Fruit fly (Drosophila melanogaster) whole organism, embryonic: ENCODE measurements around the gene Fgop2.

ENCODE experiments used
- Bgb ChIP-seq: fragments of 200-800 bp; sonication (Bioruptor generic); IDR thresholded peaks from 2 replicates; pipeline ENCODE4 v1.3.6; 2022; ENCODE audit warnings: missing biosample characterization, missing genetic modification characterization; ENCODE audit not compliant: partially characterized antibody
- BtbVII ChIP-seq: fragments of 200-800 bp; sonication (Bioruptor generic); optimal IDR thresholded peaks from 3 replicates; lab custom pipeline; 2017; ENCODE audit warnings: missing biosample characterization, mild to moderate bottlenecking, missing genetic modification characterization
- CG10462 ChIP-seq: fragments of 200-800 bp; sonication (Bioruptor generic); optimal IDR thresholded peaks from 2 replicates; lab custom pipeline; 2016; ENCODE audit warnings: missing biosample characterization, missing genetic modification characterization
- CG11456 ChIP-seq: fragments of 200-800 bp; sonication (Bioruptor generic); IDR thresholded peaks from 3 replicates; pipeline ENCODE4 v1.3.6; 2022; ENCODE audit warnings: missing biosample characterization, missing genetic modification characterization
- CG12942 ChIP-seq: fragments of 200-800 bp; sonication (Bioruptor generic); optimal IDR thresholded peaks from 3 replicates; lab custom pipeline; 2016; ENCODE audit warnings: missing biosample characterization, missing genetic modification characterization
- CG13775 ChIP-seq: fragments of 200-800 bp; sonication (Bioruptor generic); optimal IDR thresholded peaks from 3 replicates; lab custom pipeline; 2017; ENCODE audit warnings: missing biosample characterization, mild to moderate bottlenecking, missing genetic modification characterization
- CG16815 ChIP-seq: fragments of 200-800 bp; sonication (Bioruptor generic); optimal IDR thresholded peaks from 3 replicates; lab custom pipeline; 2017; ENCODE audit warnings: missing biosample characterization, mild to moderate bottlenecking, missing genetic modification characterization
- CG17829 ChIP-seq: fragments of 200-800 bp; optimal IDR thresholded peaks from 2 replicates; lab custom pipeline; 2019; ENCODE audit warnings: missing biosample characterization, mild to moderate bottlenecking, missing genetic modification characterization, moderate library complexity
- CG2120 ChIP-seq: fragments of 200-800 bp; sonication (Bioruptor generic); optimal IDR thresholded peaks from 3 replicates; lab custom pipeline; 2016; ENCODE audit warnings: missing biosample characterization, missing genetic modification characterization
- CG2875 ChIP-seq: fragments of 200-800 bp; sonication (Bioruptor generic); optimal IDR thresholded peaks from 2 replicates; lab custom pipeline; 2017; ENCODE audit warnings: missing biosample characterization, mild to moderate bottlenecking, missing genetic modification characterization, missing genetic modification reagents
- CG3281 ChIP-seq: fragments of 200-800 bp; sonication (Bioruptor generic); optimal IDR thresholded peaks from 3 replicates; lab custom pipeline; 2017; ENCODE audit warnings: missing biosample characterization, mild to moderate bottlenecking, missing genetic modification characterization
- CG3995 ChIP-seq: fragments of 200-800 bp; sonication (Bioruptor generic); optimal IDR thresholded peaks from 3 replicates; lab custom pipeline; 2016; ENCODE audit warnings: missing biosample characterization, missing genetic modification characterization
- CG5953 ChIP-seq: fragments of 200-800 bp; sonication (Bioruptor generic); IDR thresholded peaks from 2 replicates; pipeline ENCODE4 v1.3.6; 2022; ENCODE audit warnings: missing biosample characterization, missing genetic modification characterization
- CG9609 ChIP-seq: fragments of 200-800 bp; sonication (Bioruptor generic); optimal IDR thresholded peaks from 3 replicates; lab custom pipeline; 2016; ENCODE audit warnings: missing biosample characterization, missing genetic modification characterization
- Fer1 ChIP-seq: fragments of 200-800 bp; sonication (Bioruptor generic); optimal IDR thresholded peaks from 2 replicates; lab custom pipeline; 2017; ENCODE audit warnings: missing biosample characterization, mild to moderate bottlenecking, missing genetic modification characterization
- Fer2 ChIP-seq: fragments of 200-800 bp; sonication (Bioruptor generic); optimal IDR thresholded peaks from 2 replicates; lab custom pipeline; 2018; ENCODE audit warnings: missing biosample characterization, mild to moderate bottlenecking, missing genetic modification characterization, moderate library complexity
- Gsc ChIP-seq: fragments of 200-800 bp; sonication (Bioruptor generic); IDR thresholded peaks from 2 replicates; pipeline ENCODE4 v1.3.6; 2022; ENCODE audit warnings: missing biosample characterization, missing genetic modification characterization
- Hr3 ChIP-seq: fragments of 200-800 bp; sonication (Bioruptor generic); optimal IDR thresholded peaks from 3 replicates; lab custom pipeline; 2016; ENCODE audit warnings: missing biosample characterization, missing genetic modification characterization
- Mad ChIP-seq: fragments of 200-800 bp; sonication (Bioruptor generic); optimal IDR thresholded peaks from 2 replicates; lab custom pipeline; 2016; ENCODE audit warnings: missing biosample characterization, missing genetic modification characterization
- NK7.1 ChIP-seq: fragments of 200-800 bp; sonication (Bioruptor generic); optimal IDR thresholded peaks from 3 replicates; lab custom pipeline; 2016; ENCODE audit warnings: missing biosample characterization, missing genetic modification characterization
- Ravus ChIP-seq: fragments of 200-800 bp; sonication (Bioruptor generic); IDR thresholded peaks from 2 replicates; pipeline ENCODE4 v1.3.6; 2022; ENCODE audit warnings: missing biosample characterization, missing genetic modification characterization
- Sox102F ChIP-seq: fragments of 200-800 bp; sonication (Bioruptor generic); optimal IDR thresholded peaks from 2 replicates; lab custom pipeline; 2018; ENCODE audit warnings: missing biosample characterization, mild to moderate bottlenecking, missing genetic modification characterization, moderate library complexity
- Spps ChIP-seq: fragments of 200-800 bp; sonication (Bioruptor generic); optimal IDR thresholded peaks from 2 replicates; lab custom pipeline; 2018; ENCODE audit warnings: missing biosample characterization, mild to moderate bottlenecking, missing genetic modification characterization
- YL-1 ChIP-seq: fragments of 200-800 bp; sonication (Bioruptor generic); optimal IDR thresholded peaks from 3 replicates; lab custom pipeline; 2017; ENCODE audit warnings: missing biosample characterization, mild to moderate bottlenecking, missing genetic modification characterization
- ap ChIP-seq: fragments of 200-800 bp; sonication (Bioruptor generic); IDR thresholded peaks from 2 replicates; pipeline ENCODE4 v1.3.6; 2022; ENCODE audit warnings: missing biosample characterization, missing genetic modification characterization
- bab2 ChIP-seq: fragments of 200-800 bp; sonication (Bioruptor generic); optimal IDR thresholded peaks from 2 replicates; lab custom pipeline; 2016; ENCODE audit warnings: missing biosample characterization, missing genetic modification characterization
- dan ChIP-seq: fragments of 200-800 bp; sonication (Bioruptor generic); IDR thresholded peaks from 2 replicates; pipeline ENCODE4 v1.3.6; 2022; ENCODE audit warnings: missing biosample characterization, missing genetic modification characterization
- dimm ChIP-seq: fragments of 200-800 bp; sonication (Bioruptor generic); IDR thresholded peaks from 2 replicates; pipeline ENCODE4 v1.3.6; 2022; ENCODE audit warnings: missing biosample characterization, missing genetic modification characterization
- fru ChIP-seq: fragments of >200 bp; optimal IDR thresholded peaks from 2 replicates; lab custom pipeline; 2017
- gce ChIP-seq: fragments of 200-800 bp; sonication (Bioruptor generic); IDR thresholded peaks from 3 replicates; pipeline ENCODE4 v1.3.6; 2022; ENCODE audit warnings: missing biosample characterization, missing genetic modification characterization
- grau ChIP-seq: fragments of 200-800 bp; optimal IDR thresholded peaks from 3 replicates; lab custom pipeline; 2019; ENCODE audit warnings: missing biosample characterization, mild to moderate bottlenecking, missing genetic modification characterization, moderate library complexity
- hb ChIP-seq: fragments of 200-800 bp; sonication (Bioruptor generic); IDR thresholded peaks from 3 replicates; pipeline ENCODE4 v1.3.6; 2022; ENCODE audit warnings: missing biosample characterization, missing genetic modification characterization; ENCODE audit not compliant: partially characterized antibody
- hbn ChIP-seq: fragments of 200-800 bp; sonication (Bioruptor generic); IDR thresholded peaks from 2 replicates; pipeline ENCODE4 v1.3.6; 2022; ENCODE audit warnings: missing biosample characterization, missing genetic modification characterization; ENCODE audit not compliant: partially characterized antibody
- ken ChIP-seq: fragments of 200-800 bp; sonication (Bioruptor generic); IDR thresholded peaks from 3 replicates; pipeline ENCODE4 v1.3.6; 2022; ENCODE audit warnings: missing biosample characterization, missing genetic modification characterization
- mirr ChIP-seq: fragments of 200-800 bp; sonication (Bioruptor generic); optimal IDR thresholded peaks from 3 replicates; lab custom pipeline; 2018; ENCODE audit warnings: missing biosample characterization, mild to moderate bottlenecking, missing genetic modification characterization
- pum ChIP-seq: fragments of 200-800 bp; sonication (Bioruptor generic); optimal IDR thresholded peaks from 2 replicates; lab custom pipeline; 2016; ENCODE audit warnings: missing biosample characterization, missing genetic modification characterization
- sens-2 ChIP-seq: fragments of 200-800 bp; sonication (Bioruptor generic); IDR thresholded peaks from 2 replicates; pipeline ENCODE4 v1.3.6; 2022; ENCODE audit warnings: missing biosample characterization, missing genetic modification characterization
- seq ChIP-seq: fragments of 200-800 bp; sonication (Bioruptor generic); IDR thresholded peaks from 2 replicates; pipeline ENCODE4 v1.3.6; 2022; ENCODE audit warnings: missing biosample characterization, missing genetic modification characterization
- shn ChIP-seq: fragments of 200-800 bp; sonication (Bioruptor generic); optimal IDR thresholded peaks from 3 replicates; lab custom pipeline; 2016; ENCODE audit warnings: missing biosample characterization, missing genetic modification characterization
- slp2 ChIP-seq: fragments of 200-800 bp; sonication (Bioruptor generic); optimal IDR thresholded peaks from 2 replicates; lab custom pipeline; 2016; ENCODE audit warnings: missing biosample characterization, missing genetic modification characterization
- stc ChIP-seq: fragments of 200-800 bp; sonication (Bioruptor generic); IDR thresholded peaks from 2 replicates; pipeline ENCODE4 v1.3.6; 2022; ENCODE audit warnings: missing biosample characterization, missing genetic modification characterization
- vfl ChIP-seq: fragments of 200-800 bp; sonication (Bioruptor generic); optimal IDR thresholded peaks from 2 replicates; lab custom pipeline; 2016; ENCODE audit warnings: missing biosample characterization, missing genetic modification characterization
- vvl ChIP-seq: fragments of 200-800 bp; sonication (Bioruptor generic); IDR thresholded peaks from 2 replicates; pipeline ENCODE4 v1.3.6; 2022; ENCODE audit warnings: missing biosample characterization, missing genetic modification characterization
- yki ChIP-seq: fragments of >200 bp; optimal IDR thresholded peaks from 3 replicates; lab custom pipeline; 2018
- zen2 ChIP-seq: fragments of 200-800 bp; sonication (Bioruptor generic); IDR thresholded peaks from 3 replicates; pipeline ENCODE4 v1.3.6; 2022; ENCODE audit warnings: missing biosample characterization, missing genetic modification characterization; ENCODE audit not compliant: partially characterized antibody

Gene Fgop2

dm6 chr2L:6922091-6922753 lies 22.9 kb downstream of the Fgop2 start (continued):
- TF ChIP-seq shn (GFP tag; lab: Kevin White, UChicago) (peak; percentile 68), ap (GFP tag; lab: Robert Waterston, UW) (peak; percentile 72), Mad (GFP tag; lab: Kevin White, UChicago) (peak; percentile 63), CG3281 (peak; percentile 56), CG5953 (GFP tag; lab: Robert Waterston, UW) (peak; percentile 76), CG16815 (GFP tag; lab: Kevin White, UChicago) (peak; percentile 34), CG10462 (GFP tag; lab: Kevin White, UChicago) (peak; percentile 46), slp2 (GFP tag; lab: Kevin White, UChicago) (peak; percentile 80), hb (GFP tag; lab: Robert Waterston, UW) (no peak), pum (GFP tag; lab: Kevin White, UChicago) (peak; percentile 57), vvl (GFP tag; lab: Robert Waterston, UW) (peak; percentile 88; the same call in 1 of the 2 replicates), stc (peak; percentile 72; the same call in 1 of the 2 replicates), CG9609 (GFP tag; lab: Kevin White, UChicago) (peak; percentile 68), Hr3 (GFP tag; lab: Kevin White, UChicago) (peak; percentile 35), CG12942 (GFP tag; lab: Kevin White, UChicago) (peak; percentile 27), grau (peak; percentile 68), dimm (GFP tag; lab: Robert Waterston, UW) (no peak; the same call in 1 of the 2 replicates), zen2 (no peak), Fer1 (GFP tag; lab: Kevin White, UChicago) (peak; percentile 57), Gsc (no peak), CG17829 (tag; lab: Kevin White, UChicago) (peak; percentile 74), ken (peak; percentile 83), Spps (tag; lab: Kevin White, UChicago) (peak; percentile 45), Bgb (GFP tag; lab: Robert Waterston, UW) (no peak), sens-2 (GFP tag; lab: Robert Waterston, UW) (no peak), yki (lab: Kevin White, UChicago) (no peak), hbn (no peak), Fer2 (peak; percentile 10), bab2 (GFP tag; lab: Kevin White, UChicago) (peak; percentile 45), CG2120 (GFP tag; lab: Kevin White, UChicago) (peak; percentile 70), YL-1 (GFP tag; lab: Kevin White, UChicago) (no peak), CG13775 (GFP tag; lab: Kevin White, UChicago) (peak; percentile 53), gce (GFP tag; lab: Robert Waterston, UW) (no peak), CG3995 (no peak), seq (peak; percentile 67; the same call in 1 of the 2 replicates), CG2875 (GFP tag; lab: Kevin White, UChicago) (peak; percentile 48), vfl (GFP tag; lab: Kevin White, UChicago) (peak; percentile 45), NK7.1 (GFP tag; lab: Kevin White, UChicago) (peak; percentile 33), Sox102F (GFP tag; lab: Kevin White, UChicago) (no peak), dan (no peak), Ravus (GFP tag; lab: Robert Waterston, UW) (peak; percentile 5), BtbVII (no peak), fru (lab: Kevin White, UChicago) (no peak), CG11456 (GFP tag; lab: Robert Waterston, UW) (no peak), mirr (GFP tag; lab: Kevin White, UChicago) (no peak)
